Worm (Caenorhabditis elegans): ENCODE measurements around the gene cpt-5.

- no peak for TF ChIP-seq ama-1 (optimal IDR thresholded peaks at IDR 0.05)
- TF ChIP-seq tra-4 (tag; optimal IDR thresholded peaks at IDR 0.05), result no peak
- TF ChIP-seq flt-1 (GFP tag; IDR thresholded peaks at IDR 0.05), result no peak
- TF ChIP-seq hmbx-1 (tag; optimal IDR thresholded peaks at IDR 0.05), result no peak
- no peak for TF ChIP-seq hmg-4 (GFP tag; optimal IDR thresholded peaks at IDR 0.05)
- no peak for TF ChIP-seq tbx-11 (GFP tag; IDR thresholded peaks at IDR 0.05)
- TF ChIP-seq B0310.2 (tag; optimal IDR thresholded peaks at IDR 0.05), result no peak
- no peak for TF ChIP-seq F13C5.2 (tag; optimal IDR thresholded peaks at IDR 0.05)
- TF ChIP-seq scrt-1 (GFP tag; IDR thresholded peaks at IDR 0.05), result no peak
- no peak for TF ChIP-seq tbx-37 (GFP tag; conservative IDR thresholded peaks at IDR 0.05)
- TF ChIP-seq hnd-1 (tag; optimal IDR thresholded peaks at IDR 0.05), result no peak
- no peak for TF ChIP-seq ceh-36 (tag; optimal IDR thresholded peaks at IDR 0.05)
These were observed 3.4 kb upstream of the cpt-5 start for ce11 chrV:13869551-13869950.
